Fruit fly (Drosophila melanogaster): ENCODE results near the gene CG3857.

Gene CG3857

DNA sequence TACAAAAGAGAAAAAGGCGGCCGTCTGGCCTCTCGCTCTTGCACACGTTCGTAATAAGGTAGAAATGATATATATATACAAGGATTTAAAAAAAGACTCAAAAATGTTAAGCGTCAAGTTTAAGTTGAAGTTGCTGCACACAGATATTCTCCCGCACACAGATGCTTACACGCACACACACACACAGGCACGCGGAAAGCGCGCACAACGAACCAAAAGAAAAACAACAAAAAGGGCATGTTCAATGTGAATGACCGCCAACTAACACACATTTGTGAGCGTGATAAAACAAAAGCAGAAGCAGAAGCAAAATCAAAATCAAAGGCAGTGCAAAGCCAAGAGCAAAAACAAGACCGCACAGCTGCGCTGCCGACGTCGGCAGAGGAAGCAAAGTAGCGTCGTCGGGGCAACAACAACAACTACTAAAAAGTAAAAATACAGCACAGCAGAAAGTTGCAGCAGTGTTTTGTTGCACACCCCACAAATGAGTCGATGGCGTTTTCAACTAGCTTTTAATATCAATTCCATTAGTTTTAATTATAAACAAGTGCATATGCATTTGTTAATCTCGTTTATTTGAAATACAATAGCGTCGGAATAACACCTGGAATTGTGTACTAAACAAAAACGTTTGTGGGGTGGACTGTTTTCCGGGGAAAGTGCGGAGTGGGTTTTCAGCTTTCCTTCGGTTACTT is 7.5 kb upstream of the CG3857 start (continued):
- peak; percentile 83 for TF ChIP-seq pho (GFP tag; optimal IDR thresholded peaks at IDR 0.05)
- TF ChIP-seq dysf (GFP tag; IDR thresholded peaks at IDR 0.05): peak; percentile 92
- peak; percentile 79 for TF ChIP-seq jigr1 (GFP tag; IDR thresholded peaks at IDR 0.05)
- TF ChIP-seq Hmr (GFP tag; optimal IDR thresholded peaks at IDR 0.05): peak; percentile 88
- TF ChIP-seq ranshi (GFP tag; IDR thresholded peaks at IDR 0.05): peak; percentile 95
- TF ChIP-seq CG13296 (GFP tag; optimal IDR thresholded peaks at IDR 0.05): peak; percentile 87
- peak; percentile 96 for TF ChIP-seq CG4707 (GFP tag; optimal IDR thresholded peaks at IDR 0.05)
- no peak for TF ChIP-seq hkb (optimal IDR thresholded peaks at IDR 0.05)
- peak; percentile 97 for TF ChIP-seq hkb (GFP tag; IDR thresholded peaks at IDR 0.05)
- TF ChIP-seq z (GFP tag; IDR thresholded peaks at IDR 0.05): peak; percentile 43; the same call in 1 of the 3 replicates
- TF ChIP-seq Hr78 (GFP tag; optimal IDR thresholded peaks at IDR 0.05): peak in 1 of 2 experiments; percentile 92
- peak; percentile 94 for TF ChIP-seq CG34422 (GFP tag; IDR thresholded peaks at IDR 0.05)
- peak; percentile 98 for TF ChIP-seq fd64A (GFP tag; optimal IDR thresholded peaks at IDR 0.05)
- peak; percentile 61 for TF ChIP-seq CG15479 (GFP tag; optimal IDR thresholded peaks at IDR 0.05)
- TF ChIP-seq Dref (GFP tag; IDR thresholded peaks at IDR 0.05): 0 out of 2 replicates have a peak, but pooled peaks have one; percentile 14
- TF ChIP-seq CG12299 (tag; optimal IDR thresholded peaks at IDR 0.05): peak; percentile 95
- peak; percentile 82 for TF ChIP-seq CG30020 (tag; optimal IDR thresholded peaks at IDR 0.05)
- TF ChIP-seq sisA (GFP tag; IDR thresholded peaks at IDR 0.05): peak; percentile 94
- peak; percentile 89 for TF ChIP-seq CG4730 (GFP tag; IDR thresholded peaks at IDR 0.05)
- TF ChIP-seq CG16813 (GFP tag; IDR thresholded peaks at IDR 0.05; ENCODE audit: partially characterized antibody): no peak
- TF ChIP-seq wdn (GFP tag; IDR thresholded peaks at IDR 0.05): peak; percentile 73
- peak; percentile 64 for TF ChIP-seq CG6765 (GFP tag; optimal IDR thresholded peaks at IDR 0.05)
- peak; percentile 34 to 38 for TF ChIP-seq insv (GFP tag; optimal IDR thresholded peaks at IDR 0.05)
- peak; percentile 98 for TF ChIP-seq CG31441 (GFP tag; IDR thresholded peaks at IDR 0.05)
- TF ChIP-seq E2f2 (GFP tag; IDR thresholded peaks at IDR 0.05): peak; percentile 75
- peak; percentile 72 for TF ChIP-seq Lim3 (GFP tag; IDR thresholded peaks at IDR 0.05)
- peak; percentile 84 for TF ChIP-seq ERR (GFP tag; optimal IDR thresholded peaks at IDR 0.05)
- TF ChIP-seq CG17829 (tag; optimal IDR thresholded peaks at IDR 0.05): peak; percentile 98
- peak; percentile 91 for TF ChIP-seq shn (GFP tag; optimal IDR thresholded peaks at IDR 0.05)
- peak; percentile 82 for TF ChIP-seq CG2116 (GFP tag; optimal IDR thresholded peaks at IDR 0.05)
- peak; percentile 79 for TF ChIP-seq CG16779 (GFP tag; IDR thresholded peaks at IDR 0.05)
- peak; percentile 97 for TF ChIP-seq CG1602 (GFP tag; optimal IDR thresholded peaks at IDR 0.05)
- TF ChIP-seq Rfx (GFP tag; IDR thresholded peaks at IDR 0.05): peak; percentile 87
- peak; percentile 98 for TF ChIP-seq CG2202 (tag; optimal IDR thresholded peaks at IDR 0.05)
- TF ChIP-seq CG8089 (GFP tag; optimal IDR thresholded peaks at IDR 0.05): peak; percentile 97
- TF ChIP-seq Sin3A (optimal IDR thresholded peaks at IDR 0.05): no peak
- peak; percentile 78 for TF ChIP-seq corto (GFP tag; optimal IDR thresholded peaks at IDR 0.05)
- TF ChIP-seq CG1832 (GFP tag; optimal IDR thresholded peaks at IDR 0.05): no peak
- no peak for TF ChIP-seq inv (GFP tag; IDR thresholded peaks at IDR 0.05; ENCODE audit: partially characterized antibody)
- peak; percentile 98 for TF ChIP-seq CG15601 (tag; optimal IDR thresholded peaks at IDR 0.05)
- no peak for TF ChIP-seq CG6791 (GFP tag; IDR thresholded peaks at IDR 0.05; ENCODE audit: partially characterized antibody)
- peak; percentile 94 for TF ChIP-seq CG32767 (GFP tag; IDR thresholded peaks at IDR 0.05)
- TF ChIP-seq Hr51 (GFP tag; optimal IDR thresholded peaks at IDR 0.05): peak; percentile 93 to 94
- peak; percentile 85 for TF ChIP-seq ssp (GFP tag; IDR thresholded peaks at IDR 0.05)
- no peak for TF ChIP-seq knrl (GFP tag; IDR thresholded peaks at IDR 0.05; ENCODE audit: partially characterized antibody)
- peak; percentile 98 for TF ChIP-seq Ets65A (GFP tag)
- no peak for TF ChIP-seq h (optimal IDR thresholded peaks at IDR 0.05)
- peak; percentile 96 for TF ChIP-seq CG12236 (GFP tag; optimal IDR thresholded peaks at IDR 0.05)
- no peak for TF ChIP-seq pita (GFP tag; optimal IDR thresholded peaks at IDR 0.05)
- peak; percentile 99 for TF ChIP-seq CG2712 (tag; optimal IDR thresholded peaks at IDR 0.05)

Measured in whole organism, embryonic.